Fruit fly (Drosophila melanogaster): ENCODE data around the gene vn.

DNA sequence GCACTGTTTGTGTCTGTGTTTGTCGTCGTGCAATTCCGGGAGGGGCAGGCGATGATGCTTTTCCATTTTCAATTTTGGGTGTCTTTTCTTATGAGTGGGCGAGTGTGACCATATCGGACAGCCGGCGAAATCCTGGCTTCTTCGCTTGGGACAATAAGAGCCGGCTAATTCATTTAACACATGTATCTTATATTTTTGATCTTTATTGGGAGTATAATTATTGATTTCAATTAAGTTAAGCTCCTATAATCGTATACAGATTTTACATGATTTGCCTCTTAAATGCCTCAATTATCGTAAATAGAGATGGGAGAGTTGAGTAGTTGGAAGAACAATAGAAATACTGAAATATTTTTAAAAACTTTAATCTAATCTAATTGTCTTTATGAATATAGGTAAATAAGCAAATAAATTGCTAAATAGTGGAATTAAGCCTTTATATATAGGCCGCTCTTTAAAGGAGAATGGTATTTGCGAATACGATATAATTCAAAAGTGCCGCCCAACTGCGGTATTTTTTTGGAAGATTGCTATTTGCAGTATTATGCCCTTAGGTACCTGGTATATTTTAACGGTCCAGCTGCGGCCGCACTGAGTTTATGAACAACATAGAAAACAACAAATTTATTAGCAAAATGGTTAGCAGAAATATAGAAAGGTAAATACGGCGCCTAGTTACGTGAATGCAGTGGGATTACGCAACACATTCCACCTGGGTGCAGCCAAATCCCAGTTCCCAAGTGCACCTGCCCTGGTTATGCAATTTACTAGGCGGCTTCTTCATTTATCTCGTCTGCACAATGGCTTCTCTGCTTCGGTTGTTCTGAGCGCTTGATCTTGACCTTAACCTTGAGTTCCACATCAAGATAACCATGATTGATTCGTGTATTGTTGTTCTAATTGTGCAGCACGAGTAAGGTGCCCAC, 65.7 kb downstream of the vn start, which contains the start of the genes Myt1, PGRP-LD and Pmi:
- TF ChIP-seq CG33017 (tag; optimal IDR thresholded peaks at IDR 0.05), result no peak
- TF ChIP-seq Mnt (GFP tag; optimal IDR thresholded peaks at IDR 0.05), result no peak
- TF ChIP-seq tj (GFP tag; optimal IDR thresholded peaks at IDR 0.05), result no peak
- TF ChIP-seq CG7045 (GFP tag; optimal IDR thresholded peaks at IDR 0.05), result no peak
- no peak for TF ChIP-seq CG5204 (GFP tag; optimal IDR thresholded peaks at IDR 0.05)
- no peak for TF ChIP-seq bab1 (GFP tag; optimal IDR thresholded peaks at IDR 0.05)
- no peak for TF ChIP-seq ovo (GFP tag; optimal IDR thresholded peaks at IDR 0.05)
- no peak for TF ChIP-seq kay (GFP tag; ENCODE audit: borderline replicate concordance)
- TF ChIP-seq CG7101 (tag; optimal IDR thresholded peaks at IDR 0.05), result no peak
- TF ChIP-seq CG12768 (GFP tag; optimal IDR thresholded peaks at IDR 0.05), result no peak
- TF ChIP-seq Clk (GFP tag; optimal IDR thresholded peaks at IDR 0.05), result no peak
- TF ChIP-seq cic (GFP tag; optimal IDR thresholded peaks at IDR 0.05), result no peak
- no peak for TF ChIP-seq CG14711 (tag; optimal IDR thresholded peaks at IDR 0.05)
- no peak for TF ChIP-seq toe (GFP tag; optimal IDR thresholded peaks at IDR 0.05)
